Fruit fly (Drosophila melanogaster): ENCODE data around the gene CG14011.

dm6 chr2L:5596533-5596932, 15.6 kb upstream of the CG14011 start, which contains the start of gene CG18266:
- TF ChIP-seq CG9948 (tag; optimal IDR thresholded peaks at IDR 0.05) (no peak), CG17806 (tag; optimal IDR thresholded peaks at IDR 0.05) (no peak), D1 (tag; optimal IDR thresholded peaks at IDR 0.05) (no peak), Snoo (tag; optimal IDR thresholded peaks at IDR 0.05) (no peak), Pif1A (GFP tag; optimal IDR thresholded peaks at IDR 0.05) (no peak), fd96Ca (GFP tag; IDR thresholded peaks at IDR 0.05) (no peak)

Measured in whole organism, pupa.